Fruit fly (Drosophila melanogaster) whole organism, embryonic: ENCODE results near the gene Phae2.
A peak's percentile ranks its signal among the peaks of the same experiment; 100 is the strongest.

Source experiments
- CG10267 ChIP-seq: fragments of 200-800 bp; sonication (Bioruptor generic); optimal IDR thresholded peaks from 2 replicates; lab custom pipeline; 2018; ENCODE audit warnings: missing biosample characterization, mild to moderate bottlenecking, missing genetic modification characterization, moderate library complexity
- CG12769 ChIP-seq: fragments of 200-800 bp; sonication (Bioruptor generic); optimal IDR thresholded peaks from 2 replicates; lab custom pipeline; 2019; ENCODE audit warnings: missing biosample characterization, mild to moderate bottlenecking, missing genetic modification characterization, moderate library complexity
- CG13424 ChIP-seq: fragments of 200-800 bp; sonication (Bioruptor generic); optimal IDR thresholded peaks from 2 replicates; lab custom pipeline; 2019; ENCODE audit warnings: missing biosample characterization, mild to moderate bottlenecking, missing genetic modification characterization, moderate library complexity
- CG13894 ChIP-seq: fragments of 200-800 bp; sonication (Bioruptor generic); optimal IDR thresholded peaks from 3 replicates; lab custom pipeline; 2018; ENCODE audit warnings: missing biosample characterization, mild to moderate bottlenecking, missing genetic modification characterization, moderate library complexity
- CG14667 ChIP-seq: fragments of 200-800 bp; sonication (Bioruptor generic); IDR thresholded peaks from 2 replicates; pipeline ENCODE4 v1.3.6; 2022; ENCODE audit warnings: missing biosample characterization, missing genetic modification characterization
- CG1603 ChIP-seq: fragments of 200-800 bp; sonication (Bioruptor generic); optimal IDR thresholded peaks from 2 replicates; lab custom pipeline; 2019; ENCODE audit warnings: missing biosample characterization, mild to moderate bottlenecking, missing genetic modification characterization, moderate library complexity
- CG2116 ChIP-seq: fragments of 200-800 bp; sonication (Bioruptor generic); optimal IDR thresholded peaks from 3 replicates; lab custom pipeline; 2018; ENCODE audit warnings: missing biosample characterization, mild to moderate bottlenecking, missing genetic modification characterization
- CG32767 ChIP-seq: fragments of 200-800 bp; sonication (Bioruptor generic); IDR thresholded peaks from 2 replicates; pipeline ENCODE4 v1.3.6; 2022; ENCODE audit warnings: missing biosample characterization, missing genetic modification characterization
- CG34224 ChIP-seq: fragments of 200-800 bp; sonication (Bioruptor generic); IDR thresholded peaks from 3 replicates; pipeline ENCODE4 v1.3.6; 2022; ENCODE audit warnings: missing biosample characterization, missing genetic modification characterization; ENCODE audit not compliant: partially characterized antibody
- CG42726 ChIP-seq: fragments of 200-800 bp; sonication (Bioruptor generic); IDR thresholded peaks from 2 replicates; pipeline ENCODE4 v1.3.6; 2022; ENCODE audit warnings: missing biosample characterization, missing genetic modification characterization; ENCODE audit not compliant: partially characterized antibody
- CG4617 ChIP-seq: fragments of 200-800 bp; sonication (Bioruptor generic); optimal IDR thresholded peaks from 3 replicates; lab custom pipeline; 2016; ENCODE audit warnings: missing biosample characterization, missing genetic modification characterization, borderline replicate concordance
- CG4820 ChIP-seq: fragments of 200-800 bp; sonication (Bioruptor generic); optimal IDR thresholded peaks from 3 replicates; lab custom pipeline; 2016; ENCODE audit warnings: missing biosample characterization, missing genetic modification characterization
- CG6175 ChIP-seq: fragments of 200-800 bp; sonication (Bioruptor generic); IDR thresholded peaks from 3 replicates; pipeline ENCODE4 v1.3.6; 2022; ENCODE audit warnings: missing biosample characterization, missing genetic modification characterization
- CG6254 ChIP-seq: fragments of 200-800 bp; sonication (Bioruptor generic); optimal IDR thresholded peaks from 3 replicates; lab custom pipeline; 2017; ENCODE audit warnings: mild to moderate bottlenecking, missing biosample characterization, missing genetic modification reagents, missing genetic modification characterization
- CG7357 ChIP-seq: fragments of 200-800 bp; sonication (Bioruptor generic); IDR thresholded peaks from 3 replicates; pipeline ENCODE4 v1.3.6; 2022; ENCODE audit warnings: missing biosample characterization, missing genetic modification characterization
- CG7987 ChIP-seq: fragments of 200-800 bp; sonication (Bioruptor generic); optimal IDR thresholded peaks from 2 replicates; lab custom pipeline; 2018; ENCODE audit warnings: missing biosample characterization, mild to moderate bottlenecking, missing genetic modification characterization, moderate library complexity
- CG8924 ChIP-seq: fragments of 200-800 bp; optimal IDR thresholded peaks from 3 replicates; lab custom pipeline; 2019; ENCODE audit warnings: missing biosample characterization, mild to moderate bottlenecking, missing genetic modification characterization, moderate library complexity
- Dbx ChIP-seq: fragments of 200-800 bp; sonication (Bioruptor generic); IDR thresholded peaks from 3 replicates; pipeline ENCODE4 v1.3.6; 2022; ENCODE audit warnings: missing biosample characterization, missing genetic modification characterization
- Deaf1 ChIP-seq: fragments of 200-800 bp; optimal IDR thresholded peaks from 3 replicates; lab custom pipeline; 2019; ENCODE audit warnings: missing biosample characterization, mild to moderate bottlenecking, missing genetic modification characterization, moderate library complexity
- Dek ChIP-seq: fragments of 200-800 bp; sonication (Bioruptor generic); optimal IDR thresholded peaks from 3 replicates; lab custom pipeline; 2019; ENCODE audit warnings: missing biosample characterization, mild to moderate bottlenecking, missing genetic modification characterization, moderate library complexity
- Dref ChIP-seq: fragments of 200-800 bp; sonication (Bioruptor generic); IDR thresholded peaks from 2 replicates; pipeline ENCODE4 v1.3.6; 2022; ENCODE audit warnings: missing biosample characterization, missing genetic modification characterization
- Ets65A ChIP-seq: fragments of 200-800 bp; sonication (Bioruptor generic); peaks from one replicate; lab custom pipeline; 2016; ENCODE audit warnings: missing biosample characterization, missing genetic modification characterization
- GATAe ChIP-seq: fragments of 200-800 bp; sonication (Bioruptor generic); conservative IDR thresholded peaks from 2 replicates; pipeline ENCODE4 v1.3.6; 2022; ENCODE audit warnings: missing biosample characterization, missing genetic modification characterization
- HLH3B ChIP-seq: fragments of 200-800 bp; sonication (Bioruptor generic); IDR thresholded peaks from 2 replicates; pipeline ENCODE4 v1.3.6; 2022; ENCODE audit warnings: missing biosample characterization, missing genetic modification characterization
- HLHmδ ChIP-seq: fragments of 200-800 bp; sonication (Bioruptor generic); optimal IDR thresholded peaks from 2 replicates; lab custom pipeline; 2018; ENCODE audit warnings: missing biosample characterization, mild to moderate bottlenecking, missing genetic modification characterization, moderate library complexity
- Nf-YB ChIP-seq: fragments of 200-800 bp; sonication (Bioruptor generic); optimal IDR thresholded peaks from 3 replicates; lab custom pipeline; 2019; ENCODE audit warnings: missing biosample characterization, mild to moderate bottlenecking, missing genetic modification characterization, moderate library complexity
- Ravus ChIP-seq: fragments of 200-800 bp; sonication (Bioruptor generic); IDR thresholded peaks from 2 replicates; pipeline ENCODE4 v1.3.6; 2022; ENCODE audit warnings: missing biosample characterization, missing genetic modification characterization
- Xrp1 ChIP-seq: fragments of 200-800 bp; sonication (Bioruptor generic); IDR thresholded peaks from 2 replicates; pipeline ENCODE4 v1.3.6; 2022; ENCODE audit warnings: missing biosample characterization, missing genetic modification characterization
- ac ChIP-seq: fragments of 200-800 bp; sonication (Bioruptor generic); optimal IDR thresholded peaks from 3 replicates; lab custom pipeline; 2017; ENCODE audit warnings: missing biosample characterization, mild to moderate bottlenecking, missing genetic modification characterization
- btn ChIP-seq: fragments of 200-800 bp; sonication (Bioruptor generic); optimal IDR thresholded peaks from 2 replicates; lab custom pipeline; 2016; ENCODE audit warnings: missing biosample characterization, missing genetic modification characterization
- caup ChIP-seq: fragments of 200-800 bp; sonication (Bioruptor generic); optimal IDR thresholded peaks from 3 replicates; lab custom pipeline; 2017; ENCODE audit warnings: missing biosample characterization, mild to moderate bottlenecking, missing genetic modification characterization, moderate library complexity; ENCODE audit not compliant: severe bottlenecking
- ci ChIP-seq: fragments of 200-800 bp; sonication (Bioruptor generic); IDR thresholded peaks from 3 replicates; pipeline ENCODE4 v1.3.6; 2022; ENCODE audit warnings: missing biosample characterization, missing genetic modification characterization
- corto ChIP-seq: fragments of 200-800 bp; sonication (Bioruptor generic); optimal IDR thresholded peaks from 2 replicates; lab custom pipeline; 2016; ENCODE audit warnings: missing biosample characterization, mild to moderate bottlenecking, missing genetic modification characterization, moderate library complexity
- exex ChIP-seq: fragments of 200-800 bp; sonication (Bioruptor generic); optimal IDR thresholded peaks from 4 replicates; lab custom pipeline; 2018; ENCODE audit warnings: missing biosample characterization, mild to moderate bottlenecking, missing genetic modification characterization, moderate library complexity
- fru ChIP-seq: fragments of >200 bp; optimal IDR thresholded peaks from 2 replicates; lab custom pipeline; 2017
- gce ChIP-seq: fragments of 200-800 bp; sonication (Bioruptor generic); IDR thresholded peaks from 3 replicates; pipeline ENCODE4 v1.3.6; 2022; ENCODE audit warnings: missing biosample characterization, missing genetic modification characterization
- grau ChIP-seq: fragments of 200-800 bp; optimal IDR thresholded peaks from 3 replicates; lab custom pipeline; 2019; ENCODE audit warnings: missing biosample characterization, mild to moderate bottlenecking, missing genetic modification characterization, moderate library complexity
- grn ChIP-seq: fragments of 200-800 bp; sonication (Bioruptor generic); optimal IDR thresholded peaks from 3 replicates; lab custom pipeline; 2017; ENCODE audit warnings: missing biosample characterization, missing genetic modification characterization
- gsb ChIP-seq: fragments of 200-800 bp; sonication (Bioruptor generic); IDR thresholded peaks from 2 replicates; pipeline ENCODE4 v1.3.6; 2022; ENCODE audit warnings: missing biosample characterization, missing genetic modification characterization
- klu ChIP-seq: fragments of 200-800 bp; sonication (Bioruptor generic); IDR thresholded peaks from 2 replicates; pipeline ENCODE4 v1.3.6; 2022; ENCODE audit warnings: missing biosample characterization, missing genetic modification characterization
- knrl ChIP-seq: fragments of 200-800 bp; sonication (Bioruptor generic); IDR thresholded peaks from 3 replicates; pipeline ENCODE4 v1.3.6; 2022; ENCODE audit warnings: missing biosample characterization, missing genetic modification characterization; ENCODE audit not compliant: partially characterized antibody
- lab ChIP-seq: fragments of 200-800 bp; sonication (Bioruptor generic); optimal IDR thresholded peaks from 3 replicates; lab custom pipeline; 2017; ENCODE audit warnings: missing biosample characterization, missing genetic modification characterization, mild to moderate bottlenecking, moderate library complexity, missing genetic modification reagents
- lbe ChIP-seq: fragments of 200-800 bp; sonication (Bioruptor generic); optimal IDR thresholded peaks from 2 replicates; lab custom pipeline; 2016; ENCODE audit warnings: missing biosample characterization, mild to moderate bottlenecking, missing genetic modification characterization
- lmd ChIP-seq: fragments of 200-800 bp; sonication (Bioruptor generic); IDR thresholded peaks from 2 replicates; pipeline ENCODE4 v1.3.6; 2022; ENCODE audit warnings: missing biosample characterization, missing genetic modification characterization
- pfk ChIP-seq: fragments of 200-800 bp; sonication (Bioruptor generic); optimal IDR thresholded peaks from 2 replicates; lab custom pipeline; 2018; ENCODE audit warnings: missing biosample characterization, mild to moderate bottlenecking, missing genetic modification characterization, moderate library complexity
- pita ChIP-seq: fragments of 200-800 bp; sonication (Bioruptor generic); optimal IDR thresholded peaks from 2 replicates; lab custom pipeline; 2017; ENCODE audit warnings: missing biosample characterization, mild to moderate bottlenecking, missing genetic modification characterization
- pros ChIP-seq: fragments of 200-800 bp; sonication (Bioruptor generic); optimal IDR thresholded peaks from 3 replicates; lab custom pipeline; 2019; ENCODE audit warnings: missing biosample characterization, mild to moderate bottlenecking, missing genetic modification characterization, moderate library complexity
- row ChIP-seq: fragments of 200-800 bp; sonication (Bioruptor generic); IDR thresholded peaks from 3 replicates; pipeline ENCODE4 v1.3.6; 2022; ENCODE audit warnings: missing biosample characterization, missing genetic modification characterization
- sqz ChIP-seq: fragments of 200-800 bp; sonication (Bioruptor generic); optimal IDR thresholded peaks from 3 replicates; lab custom pipeline; 2018; ENCODE audit warnings: missing biosample characterization, mild to moderate bottlenecking, missing genetic modification characterization
- stc ChIP-seq: fragments of 200-800 bp; sonication (Bioruptor generic); IDR thresholded peaks from 2 replicates; pipeline ENCODE4 v1.3.6; 2022; ENCODE audit warnings: missing biosample characterization, missing genetic modification characterization
- ttk ChIP-seq: fragments of 200-800 bp; sonication (Bioruptor generic); IDR thresholded peaks from 2 replicates; pipeline ENCODE4 v2.1.2; 2022; ENCODE audit warnings: missing biosample characterization, missing genetic modification characterization

The Phae2 gene

dm6 chr2L:12063035-12063434, 47.9 kb upstream of the Phae2 start, which contains the start of gene Rab3-GAP (continued):
- no peak for TF ChIP-seq CG4820 (GFP tag; lab: Kevin White, UChicago)
- no peak for TF ChIP-seq gsb (GFP tag; lab: Robert Waterston, UW)
- no peak for TF ChIP-seq lab (GFP tag; lab: Kevin White, UChicago)
- no peak for TF ChIP-seq CG7357 (GFP tag; lab: Robert Waterston, UW)
- TF ChIP-seq knrl (GFP tag; lab: Robert Waterston, UW), result no peak
- TF ChIP-seq pfk (GFP tag; lab: Kevin White, UChicago), result no peak
- TF ChIP-seq fru (lab: Kevin White, UChicago), result no peak
- peak; percentile 10; the same call in 1 of the 2 replicates for TF ChIP-seq lmd (GFP tag; lab: Robert Waterston, UW)
- TF ChIP-seq CG13894, result no peak
- no peak for TF ChIP-seq Dek (tag; lab: Kevin White, UChicago)
- TF ChIP-seq sqz (GFP tag; lab: Kevin White, UChicago), result no peak
- TF ChIP-seq Nf-YB (GFP tag; lab: Kevin White, UChicago), result no peak
- no peak for TF ChIP-seq klu (GFP tag; lab: Robert Waterston, UW)
- no peak for TF ChIP-seq exex (tag; lab: Kevin White, UChicago)
- TF ChIP-seq caup (GFP tag; lab: Kevin White, UChicago), result no peak
- peak; percentile 98 for TF ChIP-seq grau (tag; lab: Kevin White, UChicago)
- TF ChIP-seq grn (GFP tag; lab: Kevin White, UChicago), result no peak
- no peak for TF ChIP-seq ttk (GFP tag; lab: Robert Waterston, UW)
- no peak for TF ChIP-seq Ravus (GFP tag; lab: Robert Waterston, UW)
- TF ChIP-seq Deaf1 (tag; lab: Kevin White, UChicago), result no peak
- TF ChIP-seq HLH3B, result no peak; the same call in 1 of the 2 replicates
- TF ChIP-seq pros, result no peak
- no peak for TF ChIP-seq CG12769 (tag; lab: Kevin White, UChicago)
- 0 out of 2 replicates have a peak, but pooled peaks have one; percentile 15 for TF ChIP-seq CG32767 (GFP tag; lab: Robert Waterston, UW)
- peak; percentile 18 for TF ChIP-seq CG7987 (GFP tag; lab: Kevin White, UChicago)
- peak; percentile 60 for TF ChIP-seq CG10267 (tag; lab: Kevin White, UChicago)
- no peak for TF ChIP-seq CG42726 (GFP tag; lab: Robert Waterston, UW)
- no peak for TF ChIP-seq pita (GFP tag; lab: Kevin White, UChicago)
- no peak for TF ChIP-seq CG14667 (GFP tag; lab: Robert Waterston, UW)
- peak; percentile 84 for TF ChIP-seq Dref
- peak; percentile 85 for TF ChIP-seq row (GFP tag; lab: Robert Waterston, UW)
- TF ChIP-seq stc (GFP tag; lab: Robert Waterston, UW), result no peak; the same call in 1 of the 2 replicates
- TF ChIP-seq gce (GFP tag; lab: Robert Waterston, UW), result no peak
- TF ChIP-seq Xrp1 (GFP tag; lab: Robert Waterston, UW), result no peak
- no peak for TF ChIP-seq CG6254 (GFP tag; lab: Kevin White, UChicago)
- no peak for TF ChIP-seq ac (GFP tag; lab: Kevin White, UChicago)
- peak; percentile 44; the same call in 1 of the 3 replicates for TF ChIP-seq ci (GFP tag; lab: Robert Waterston, UW)
- no peak for TF ChIP-seq HLHmδ
- peak; percentile 79 for TF ChIP-seq CG34224 (GFP tag; lab: Robert Waterston, UW)
- TF ChIP-seq CG13424, result peak; percentile 30
- TF ChIP-seq lbe (GFP tag; lab: Kevin White, UChicago), result no peak
- no peak for TF ChIP-seq CG6175
- TF ChIP-seq btn (GFP tag; lab: Kevin White, UChicago), result no peak
- no peak for TF ChIP-seq Dbx (GFP tag; lab: Robert Waterston, UW)
- TF ChIP-seq CG1603 (tag; lab: Kevin White, UChicago), result peak; percentile 59
- peak; percentile 6 for TF ChIP-seq CG4617
- no peak for TF ChIP-seq corto (GFP tag; lab: Kevin White, UChicago)
- TF ChIP-seq CG8924 (tag; lab: Kevin White, UChicago), result peak; percentile 20
- TF ChIP-seq CG2116 (GFP tag; lab: Kevin White, UChicago), result peak; percentile 85
- no peak for TF ChIP-seq Ets65A (GFP tag; lab: Kevin White, UChicago)
- no peak for TF ChIP-seq GATAe (GFP tag; lab: Robert Waterston, UW)
